Worm (Caenorhabditis elegans) whole organism, midembryonic: ENCODE data around the gene nxf-2.

Experiments used
- T22C8.4 ChIP-seq: fragments of 200-800 bp; sonication (Bioruptor generic); IDR thresholded peaks from 2 replicates; pipeline ENCODE4 v1.3.6; 2022; ENCODE audit warnings: missing genetic modification characterization, missing compliant biosample characterization
- cog-1 ChIP-seq: sonication (generic microtip); optimal IDR thresholded peaks from 2 replicates; lab custom pipeline; 2016; ENCODE audit warnings: missing genetic modification characterization, missing compliant biosample characterization
- flt-1 ChIP-seq: fragments of 200-800 bp; sonication (Bioruptor generic); IDR thresholded peaks from 2 replicates; pipeline ENCODE4 v1.3.6; 2022; ENCODE audit warnings: missing genetic modification characterization, missing compliant biosample characterization
- ztf-23 ChIP-seq: fragments of 200-800 bp; sonication (Bioruptor generic); IDR thresholded peaks from 2 replicates; pipeline ENCODE4 v1.3.6; 2022; ENCODE audit warnings: missing genetic modification reagents, missing genetic modification characterization, missing compliant biosample characterization

DNA sequence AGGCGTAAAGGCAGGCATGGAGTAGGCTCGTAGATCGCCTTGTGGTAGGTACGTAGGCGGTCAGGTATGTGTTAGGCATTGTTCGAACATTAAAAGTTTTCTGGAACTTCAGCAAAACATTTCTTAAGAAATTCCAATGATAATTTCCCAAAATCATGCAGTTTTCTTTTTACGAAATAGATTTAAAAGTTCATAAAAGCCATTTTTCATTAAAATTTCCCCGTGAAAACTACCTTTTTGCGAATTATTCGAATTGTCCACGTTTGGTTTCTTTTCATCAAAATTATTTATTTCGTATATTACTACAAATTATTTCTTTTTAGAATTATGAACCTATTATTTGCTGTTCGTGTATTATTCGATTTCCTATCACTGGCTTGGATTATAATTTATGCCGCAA lies 22.9 kb downstream of the nxf-2 start, which contains the start of gene C15H11.13:
- TF ChIP-seq T22C8.4 (GFP tag; lab: Robert Waterston, UW) = no peak
- TF ChIP-seq ztf-23 (GFP tag; lab: Robert Waterston, UW) = no peak
- TF ChIP-seq flt-1 = no peak
- TF ChIP-seq cog-1 (tag; lab: Kevin White, UChicago) = no peak
